Fruit fly (Drosophila melanogaster): Measurements from ENCODE around the gene CG4678.

CG4678 gene

dm6 chrX:16664405-16665064, 31.4 kb upstream of the CG4678 start, which contains the start of gene CG15865:
Gene CG15865 (minus strand): TSS chrX:16664455.
- no peak for TF ChIP-seq Myc (optimal IDR thresholded peaks at IDR 0.05)
- no peak for TF ChIP-seq dmrt93B (GFP tag; optimal IDR thresholded peaks at IDR 0.05)
- no peak for TF ChIP-seq woc (GFP tag; optimal IDR thresholded peaks at IDR 0.05)
- no peak for TF ChIP-seq Hr83 (GFP tag; optimal IDR thresholded peaks at IDR 0.05; ENCODE audit: poor library complexity, severe bottlenecking)
- no peak for TF ChIP-seq GATAd (GFP tag; optimal IDR thresholded peaks at IDR 0.05)
- TF ChIP-seq Rel (GFP tag; optimal IDR thresholded peaks at IDR 0.05): no peak
- no peak for TF ChIP-seq Rel (tag; optimal IDR thresholded peaks at IDR 0.05)
- TF ChIP-seq fru (GFP tag; optimal IDR thresholded peaks at IDR 0.05): no peak
- TF ChIP-seq brk (GFP tag; optimal IDR thresholded peaks at IDR 0.05): no peak
- no peak for TF ChIP-seq Jra (GFP tag; optimal IDR thresholded peaks at IDR 0.05)
- no peak for TF ChIP-seq OdsH (GFP tag; optimal IDR thresholded peaks at IDR 0.05)
- no peak for TF ChIP-seq Vsx2 (GFP tag; optimal IDR thresholded peaks at IDR 0.05; ENCODE audit: partially characterized antibody)
- no peak for TF ChIP-seq br (GFP tag; optimal IDR thresholded peaks at IDR 0.05)
- TF ChIP-seq h (GFP tag; optimal IDR thresholded peaks at IDR 0.05): no peak
- no peak for TF ChIP-seq dl (GFP tag; optimal IDR thresholded peaks at IDR 0.05; ENCODE audit: insufficient read depth in 1 of 2, partially characterized antibody in 2 of 2)
- no peak for TF ChIP-seq rgr (GFP tag; optimal IDR thresholded peaks at IDR 0.05)
- no peak for TF ChIP-seq Dif (GFP tag; optimal IDR thresholded peaks at IDR 0.05; ENCODE audit: partially characterized antibody)
- TF ChIP-seq Sp1 (GFP tag; optimal IDR thresholded peaks at IDR 0.05): no peak
- TF ChIP-seq dsf (GFP tag; optimal IDR thresholded peaks at IDR 0.05; ENCODE audit: borderline replicate concordance): no peak

DNA sequence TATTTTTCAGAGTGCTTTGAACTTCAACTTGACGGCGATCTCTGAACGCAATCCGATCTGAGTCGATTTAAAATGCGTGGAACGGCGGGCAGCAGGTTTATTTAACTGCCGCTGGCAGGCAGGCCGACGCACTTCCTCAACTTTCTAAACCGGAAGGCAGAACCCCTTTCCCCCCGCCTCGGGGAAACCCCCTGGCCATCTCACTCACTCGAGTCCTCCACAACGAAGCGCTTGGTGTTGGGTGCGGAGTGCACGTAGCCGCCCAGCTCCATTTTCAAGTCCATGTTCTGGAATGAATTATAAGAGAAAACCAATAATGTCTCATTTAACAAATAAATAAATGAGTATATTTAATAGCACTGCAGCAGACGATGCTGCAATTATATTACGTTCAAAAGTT, 26.1 kb upstream of the CG4678 start:
- TF ChIP-seq CG9705 (GFP tag; optimal IDR thresholded peaks at IDR 0.05) (no peak), Rel (GFP tag; optimal IDR thresholded peaks at IDR 0.05) (no peak), Rel (tag; optimal IDR thresholded peaks at IDR 0.05) (peak; percentile 72)

- TF ChIP-seq dl (GFP tag; optimal IDR thresholded peaks at IDR 0.05; ENCODE audit: insufficient read depth in 1 of 2, partially characterized antibody in 2 of 2) (no peak), dmrt93B (GFP tag; optimal IDR thresholded peaks at IDR 0.05) (no peak), tai (GFP tag; optimal IDR thresholded peaks at IDR 0.05) (no peak), Abd-B (GFP tag; optimal IDR thresholded peaks at IDR 0.05) (no peak), foxo (GFP tag; optimal IDR thresholded peaks at IDR 0.05) (no peak), br (GFP tag; optimal IDR thresholded peaks at IDR 0.05) (no peak), psq (GFP tag; optimal IDR thresholded peaks at IDR 0.05) (no peak), OdsH (GFP tag; optimal IDR thresholded peaks at IDR 0.05) (no peak)
Measured at dm6 chrX:16670262-16670661, 25.7 kb upstream of the CG4678 start.

DNA sequence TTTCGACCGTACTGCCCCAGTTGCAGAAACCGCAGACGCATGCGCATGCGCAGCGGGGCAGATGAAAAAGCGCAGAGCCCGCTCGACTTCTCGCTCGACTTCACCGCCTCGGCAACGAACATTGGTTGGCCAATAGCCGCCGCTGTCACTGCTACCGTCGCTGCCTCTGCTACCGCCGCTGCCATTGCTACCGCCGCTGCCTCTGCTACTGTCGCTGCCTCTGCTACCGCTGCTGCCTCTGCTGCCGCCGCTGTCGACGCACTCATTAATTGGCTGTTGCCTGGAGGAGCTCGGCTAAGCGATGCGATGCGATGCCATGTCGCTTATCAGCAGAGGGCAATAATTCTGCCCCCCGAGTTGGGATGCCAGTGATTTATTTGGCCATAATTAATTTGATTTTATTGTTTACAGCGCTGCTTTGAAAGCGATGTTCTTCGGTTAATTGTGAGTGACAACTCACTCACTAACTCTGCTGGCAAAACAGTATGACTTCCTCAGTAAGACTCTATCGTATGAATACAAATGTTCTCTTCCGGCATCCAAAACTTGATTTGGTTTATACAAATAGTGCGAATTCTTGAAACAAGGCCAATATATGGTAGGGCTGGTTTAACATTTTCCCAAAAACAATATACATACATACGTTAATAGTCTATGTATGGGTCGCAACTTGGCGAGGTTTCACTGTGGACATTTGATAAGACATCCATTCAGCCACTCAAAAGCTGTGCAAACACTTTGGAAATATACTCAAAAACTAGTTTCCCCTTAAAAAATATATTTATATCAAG, 25.0 kb upstream of the CG4678 start:
- TF ChIP-seq OdsH (GFP tag; optimal IDR thresholded peaks at IDR 0.05): peak; percentile 32
- TF ChIP-seq N (GFP tag; optimal IDR thresholded peaks at IDR 0.05): no peak
- no peak for TF ChIP-seq Hnf4 (GFP tag; optimal IDR thresholded peaks at IDR 0.05)
- TF ChIP-seq Mio (GFP tag; optimal IDR thresholded peaks at IDR 0.05): no peak
- TF ChIP-seq CG9705 (GFP tag; optimal IDR thresholded peaks at IDR 0.05): no peak
- TF ChIP-seq Jra (GFP tag; optimal IDR thresholded peaks at IDR 0.05): no peak
- peak; percentile 14 for TF ChIP-seq fru (GFP tag; optimal IDR thresholded peaks at IDR 0.05)
- no peak for TF ChIP-seq brk (GFP tag; optimal IDR thresholded peaks at IDR 0.05)
- TF ChIP-seq rgr (GFP tag; optimal IDR thresholded peaks at IDR 0.05): peak; percentile 30
- no peak for TF ChIP-seq Abd-B (GFP tag; optimal IDR thresholded peaks at IDR 0.05)
- TF ChIP-seq dl (GFP tag; optimal IDR thresholded peaks at IDR 0.05; ENCODE audit: insufficient read depth in 1 of 2, partially characterized antibody in 2 of 2): no peak
- TF ChIP-seq dsf (GFP tag; optimal IDR thresholded peaks at IDR 0.05; ENCODE audit: borderline replicate concordance): no peak
- no peak for TF ChIP-seq foxo (GFP tag; optimal IDR thresholded peaks at IDR 0.05)
- no peak for TF ChIP-seq lola (GFP tag; optimal IDR thresholded peaks at IDR 0.05)
- TF ChIP-seq HLH106 (tag; optimal IDR thresholded peaks at IDR 0.05): peak; percentile 9
- TF ChIP-seq Dfd (GFP tag; optimal IDR thresholded peaks at IDR 0.05): no peak

Measured in whole organism, wandering third instar larva.